Worm (Caenorhabditis elegans) whole organism, L1 larva: ENCODE data around the gene B0564.2.

ENCODE experiments used
- alr-1 ChIP-seq: fragments of 200-800 bp; sonication (Bioruptor generic); optimal IDR thresholded peaks from 2 replicates; lab custom pipeline; 2018; ENCODE audit warnings: borderline replicate concordance, mild to moderate bottlenecking, missing genetic modification characterization, missing compliant biosample characterization
- ceh-90 ChIP-seq: sonication (generic microtip); optimal IDR thresholded peaks from 2 replicates; lab custom pipeline; 2016; ENCODE audit warnings: missing genetic modification characterization, missing compliant biosample characterization
- lin-15B ChIP-seq: fragments of 150-350 bp; sonication (generic microtip); optimal IDR thresholded peaks from 3 replicates; lab custom pipeline; 2014; ENCODE audit warnings: missing biosample characterization, missing genetic modification characterization
- nhr-19 ChIP-seq: fragments of 200-800 bp; sonication (Bioruptor generic); conservative IDR thresholded peaks from 2 replicates; pipeline ENCODE4 v1.3.6; 2022; ENCODE audit warnings: missing genetic modification characterization, missing compliant biosample characterization
- skn-1 ChIP-seq: fragments of 150-350 bp; optimal IDR thresholded peaks from 2 replicates; lab custom pipeline; 2014; ENCODE audit warnings: missing biosample characterization, missing genetic modification characterization
- snpc-4 ChIP-seq: fragments of 150-350 bp; optimal IDR thresholded peaks from 2 replicates; lab custom pipeline; 2014; ENCODE audit warnings: missing biosample characterization, missing genetic modification characterization
- sptf-1 ChIP-seq: fragments of 150-350 bp; optimal IDR thresholded peaks from 2 replicates; lab custom pipeline; 2014; ENCODE audit warnings: missing biosample characterization, missing genetic modification characterization
- ztf-11 ChIP-seq, 2 experiments: sonication (generic microtip); optimal IDR thresholded peaks; 2 replicates each; lab custom pipeline; 2016 to 2017; ENCODE audit warnings: missing genetic modification characterization in 2 of 2, missing biosample characterization in 1 of 2, missing compliant biosample characterization in 1 of 2

ce11 chrIV:13086705-13087104 lies 20.8 kb upstream of the B0564.2 start, which contains the start of gene spin-2:
- TF ChIP-seq snpc-4 (tag; lab: Kevin White, UChicago) (no peak), nhr-19 (no peak), ztf-11 (tag; optimal IDR thresholded peaks at IDR 0.05; lab: Kevin White, UChicago) (no peak), ceh-90 (no peak), alr-1 (no peak), lin-15B (tag; lab: Kevin White, UChicago) (no peak), skn-1 (tag; lab: Kevin White, UChicago) (no peak), sptf-1 (tag; lab: Kevin White, UChicago) (no peak)
